Worm (Caenorhabditis elegans) whole organism, early embryonic: Measurements from ENCODE around the gene cdr-3.

Source experiments
- B0310.2 ChIP-seq: sonication (generic microtip); optimal IDR thresholded peaks from 2 replicates; lab custom pipeline; 2016; ENCODE audit warnings: mild to moderate bottlenecking, missing genetic modification characterization, missing compliant biosample characterization
- F13C5.2 ChIP-seq: sonication (generic microtip); optimal IDR thresholded peaks from 2 replicates; lab custom pipeline; 2017; ENCODE audit warnings: mild to moderate bottlenecking, missing genetic modification characterization, inconsistent platforms, missing compliant biosample characterization
- aly-1 ChIP-seq: sonication (generic microtip); optimal IDR thresholded peaks from 2 replicates; lab custom pipeline; 2016; ENCODE audit warnings: missing genetic modification characterization, missing compliant biosample characterization
- ama-1 ChIP-seq: fragments of 150-350 bp; optimal IDR thresholded peaks from 2 replicates; lab custom pipeline; 2014
- ceh-13 ChIP-seq: fragments of 200-800 bp; sonication (Bioruptor generic); optimal IDR thresholded peaks from 2 replicates; lab custom pipeline; 2018; ENCODE audit warnings: mild to moderate bottlenecking, missing genetic modification characterization, missing compliant biosample characterization
- ceh-36 ChIP-seq: sonication (generic microtip); optimal IDR thresholded peaks from 2 replicates; lab custom pipeline; 2016; ENCODE audit warnings: missing genetic modification characterization, inconsistent platforms, missing compliant biosample characterization
- ets-7 ChIP-seq: sonication (generic microtip); optimal IDR thresholded peaks from 2 replicates; lab custom pipeline; 2016; ENCODE audit warnings: missing genotype, missing genetic modification characterization, missing compliant biosample characterization
- flt-1 ChIP-seq: fragments of 200-800 bp; sonication (Bioruptor generic); IDR thresholded peaks from 2 replicates; pipeline ENCODE4 v1.3.6; 2022; ENCODE audit warnings: missing genetic modification characterization, missing compliant biosample characterization
- hmbx-1 ChIP-seq: sonication (generic microtip); optimal IDR thresholded peaks from 2 replicates; lab custom pipeline; 2016; ENCODE audit warnings: mild to moderate bottlenecking, missing genetic modification characterization, missing compliant biosample characterization
- hnd-1 ChIP-seq: sonication (generic microtip); optimal IDR thresholded peaks from 2 replicates; lab custom pipeline; 2016; ENCODE audit warnings: missing genetic modification characterization, missing compliant biosample characterization
- scrt-1 ChIP-seq: fragments of 200-800 bp; sonication (Bioruptor generic); IDR thresholded peaks from 2 replicates; pipeline ENCODE4 v1.3.6; 2022; ENCODE audit warnings: missing genetic modification characterization, missing compliant biosample characterization
- tbx-37 ChIP-seq: fragments of 200-800 bp; sonication (Bioruptor generic); conservative IDR thresholded peaks from 2 replicates; pipeline ENCODE4 v1.3.6; 2022; ENCODE audit warnings: missing genetic modification reagents, missing genetic modification characterization, missing compliant biosample characterization

DNA sequence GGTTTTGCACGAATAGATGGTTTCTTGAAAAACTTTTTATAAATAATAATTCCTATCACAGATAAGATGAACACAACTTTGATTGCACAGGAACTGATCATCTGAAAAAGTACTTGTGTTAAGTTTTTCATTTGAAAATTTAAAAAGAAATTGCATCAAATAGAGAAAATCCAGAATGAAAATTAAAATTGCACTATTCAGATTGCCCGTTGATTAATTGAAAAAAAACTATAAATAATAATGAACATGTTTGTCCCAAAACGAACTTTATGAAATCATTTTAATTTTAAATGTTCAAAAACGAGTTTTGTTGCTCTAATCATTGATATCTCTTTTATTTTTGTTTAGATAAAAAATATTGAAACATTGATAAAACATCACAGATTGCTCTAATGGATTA is at the start of gene cdr-3:
- TF ChIP-seq flt-1 (GFP tag; lab: Robert Waterston, UW) = no peak
- no peak for TF ChIP-seq tbx-37 (GFP tag; lab: Robert Waterston, UW)
- TF ChIP-seq ets-7 (tag; lab: Kevin White, UChicago) = no peak
- TF ChIP-seq F13C5.2 (tag; lab: Kevin White, UChicago) = no peak
- TF ChIP-seq ama-1 (lab: Kevin White, UChicago) = no peak
- no peak for TF ChIP-seq B0310.2 (tag; lab: Kevin White, UChicago)
- TF ChIP-seq ceh-36 (tag; lab: Kevin White, UChicago) = no peak
- TF ChIP-seq hnd-1 (tag; lab: Kevin White, UChicago) = no peak
- no peak for TF ChIP-seq aly-1 (tag; lab: Kevin White, UChicago)
- no peak for TF ChIP-seq hmbx-1 (tag; lab: Kevin White, UChicago)
- TF ChIP-seq scrt-1 (GFP tag; lab: Robert Waterston, UW) = no peak
- TF ChIP-seq ceh-13 (GFP tag; lab: Kevin White, UChicago) = no peak
